Worm (Caenorhabditis elegans): Measurements from ENCODE around the gene spp-28.

spp-28 gene

ce11 chrIII:4190241-4190640, at the start of gene spp-28:
TSS of gene spp-28 (minus strand) at chrIII:4190341.
- TF ChIP-seq unc-62 (GFP tag; optimal IDR thresholded peaks at IDR 0.05), result no peak

DNA sequence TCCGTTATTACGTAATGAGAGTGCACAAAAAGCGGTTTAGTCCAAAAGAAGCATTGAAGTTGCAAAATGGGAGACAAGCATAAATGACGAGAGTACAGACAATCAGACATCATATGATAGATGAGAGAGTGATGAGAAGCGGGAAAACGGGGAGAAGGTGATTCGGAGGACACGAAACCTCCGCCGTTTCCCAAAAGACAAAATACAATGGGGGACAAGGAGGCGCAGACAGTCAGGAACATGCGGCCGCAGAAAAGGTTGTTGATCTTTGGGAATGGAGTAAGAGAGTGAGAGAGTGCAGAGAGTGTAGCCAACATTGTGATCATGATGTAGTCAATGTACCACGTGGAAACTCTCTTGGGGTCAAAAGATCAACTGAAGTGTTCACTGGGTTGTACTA, 47.5 kb upstream of the spp-28 start:
- no peak for TF ChIP-seq unc-62 (GFP tag; optimal IDR thresholded peaks at IDR 0.05)

ce11 chrIII:4236178-4236577, 46.0 kb upstream of the spp-28 start:
- no peak for TF ChIP-seq unc-62 (GFP tag; optimal IDR thresholded peaks at IDR 0.05)

DNA sequence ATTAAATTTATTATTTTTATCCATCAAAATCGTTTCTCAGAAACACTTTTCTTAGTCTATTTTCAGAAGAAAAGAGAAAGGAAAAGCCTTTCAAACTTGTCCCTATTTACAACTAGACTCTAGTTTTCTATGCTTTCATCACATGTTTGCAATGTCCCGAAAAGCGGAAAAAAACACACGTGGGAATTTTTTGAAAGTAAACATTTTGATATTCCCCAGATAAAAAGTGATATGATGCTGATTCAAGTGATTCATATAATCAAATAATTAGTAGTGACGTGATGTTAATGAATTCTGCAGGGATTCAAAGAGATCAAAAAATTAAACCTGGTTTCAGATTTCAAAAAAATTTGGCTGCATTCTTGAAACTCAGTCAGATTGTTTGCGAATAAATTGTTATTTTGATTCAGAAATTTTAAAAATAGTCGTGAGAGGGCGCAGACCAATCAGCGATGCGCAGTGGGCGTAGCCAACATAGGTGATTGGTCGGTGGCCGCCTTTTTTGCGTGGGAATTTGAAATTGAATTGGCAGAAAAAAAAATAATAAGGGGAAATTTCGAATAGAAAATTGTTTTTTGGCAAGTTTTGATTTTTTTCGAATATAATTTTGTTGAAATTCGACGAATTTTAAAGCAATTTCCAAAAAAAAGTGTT, 44.6 kb upstream of the spp-28 start:
- TF ChIP-seq unc-62 (GFP tag; optimal IDR thresholded peaks at IDR 0.05), result no peak

DNA sequence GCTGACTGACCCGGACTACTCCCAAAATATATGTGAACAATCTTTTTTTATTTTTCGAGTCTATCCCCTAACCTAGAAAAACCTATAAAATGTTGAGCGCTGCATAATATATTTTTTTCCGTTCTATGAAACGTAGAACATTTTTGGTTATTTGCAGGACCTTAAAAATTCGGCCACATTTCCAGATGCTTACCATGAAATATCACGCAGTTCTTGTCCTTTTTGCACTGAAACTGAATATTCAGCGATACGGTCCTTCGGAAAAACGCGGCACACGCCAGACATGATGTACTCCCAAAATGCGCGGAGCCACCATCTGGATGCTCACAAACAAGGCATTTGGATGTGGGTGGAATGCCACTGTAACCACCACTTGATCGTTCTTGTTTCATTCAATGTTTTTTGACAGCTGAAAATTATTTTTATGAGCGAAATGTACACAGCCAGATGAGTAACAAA, 42.7 kb upstream of the spp-28 start, which contains the start of gene nhr-20:
nhr-20 (minus strand) TSS at position 409 of the 459 bp plus-strand sequence.
- no peak for TF ChIP-seq unc-62 (GFP tag; optimal IDR thresholded peaks at IDR 0.05)

ce11 chrIII:4231372-4231771, 41.2 kb upstream of the spp-28 start:
- no peak for TF ChIP-seq unc-62 (GFP tag; optimal IDR thresholded peaks at IDR 0.05)

DNA sequence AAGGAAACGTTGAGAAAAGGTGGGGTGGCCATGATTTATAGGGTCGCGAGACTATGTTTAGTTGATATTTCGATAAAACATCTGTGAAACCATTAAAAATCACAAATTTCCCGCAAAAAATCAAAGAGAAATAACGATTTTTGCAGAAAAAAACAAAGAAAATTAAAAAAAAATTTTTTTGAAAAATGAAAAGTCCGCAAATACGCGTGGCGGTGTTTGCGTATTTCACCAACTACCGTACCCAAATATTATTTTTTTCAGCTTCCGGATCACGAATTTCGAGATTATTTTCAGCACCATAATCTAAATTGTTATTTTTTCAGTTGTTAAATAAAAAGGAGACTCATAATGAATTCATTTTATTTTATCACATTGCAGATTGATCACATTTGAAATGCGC, 40.0 kb upstream of the spp-28 start:
- no peak for TF ChIP-seq unc-62 (GFP tag; optimal IDR thresholded peaks at IDR 0.05)

- TF ChIP-seq unc-62 (GFP tag; optimal IDR thresholded peaks at IDR 0.05), result no peak
These were observed 38.7 kb upstream of the spp-28 start, which contains the start of gene F43C1.5 for ce11 chrIII:4228841-4229240. TSS of gene F43C1.5 (plus strand) at chrIII:4229141.

DNA sequence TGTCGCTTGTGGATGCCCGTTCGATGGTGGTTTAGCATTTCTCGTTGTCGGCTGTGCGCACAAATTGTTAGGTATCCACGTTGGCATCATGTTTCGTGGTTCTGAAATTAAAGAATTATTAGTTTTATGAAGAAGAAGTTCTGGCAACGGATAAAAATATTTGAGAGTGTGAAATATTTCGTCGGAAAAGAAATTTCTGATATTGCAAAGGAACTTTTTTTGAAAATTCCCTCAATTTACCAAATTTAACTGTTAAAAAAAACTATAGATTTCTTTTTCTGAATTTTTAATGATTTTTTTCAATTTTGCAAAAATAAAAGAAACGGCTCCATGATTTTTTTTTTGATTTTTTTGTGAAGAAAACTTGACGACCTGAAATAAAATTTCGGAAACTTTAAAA, 37.9 kb upstream of the spp-28 start, which contains the start of gene mpk-1:
mpk-1 (minus strand) TSS at position 101 of the 400 bp plus-strand sequence.
- TF ChIP-seq unc-62 (GFP tag; optimal IDR thresholded peaks at IDR 0.05), result no peak

DNA sequence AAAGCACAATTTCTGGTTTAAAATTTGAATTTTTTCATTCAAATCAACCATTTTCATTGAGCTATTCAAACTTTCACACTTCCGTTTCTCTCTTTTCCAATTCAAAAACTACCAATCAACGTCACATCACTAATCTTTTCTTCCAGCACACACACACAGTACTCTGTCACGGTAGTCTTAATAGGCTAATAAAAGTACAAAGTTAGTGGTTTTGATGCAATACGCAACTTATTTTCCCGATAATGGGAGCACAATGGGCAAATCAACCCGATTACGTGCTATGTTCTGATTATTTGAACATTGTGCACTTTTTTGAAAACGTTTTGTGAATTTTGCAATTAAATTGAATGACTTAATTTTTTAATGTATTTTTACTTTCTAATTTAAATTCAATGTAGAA, 37.2 kb upstream of the spp-28 start:
- no peak for TF ChIP-seq unc-62 (GFP tag; optimal IDR thresholded peaks at IDR 0.05)

ce11 chrIII:4224722-4225121, 34.6 kb upstream of the spp-28 start:
- TF ChIP-seq unc-62 (GFP tag; optimal IDR thresholded peaks at IDR 0.05), result no peak

DNA sequence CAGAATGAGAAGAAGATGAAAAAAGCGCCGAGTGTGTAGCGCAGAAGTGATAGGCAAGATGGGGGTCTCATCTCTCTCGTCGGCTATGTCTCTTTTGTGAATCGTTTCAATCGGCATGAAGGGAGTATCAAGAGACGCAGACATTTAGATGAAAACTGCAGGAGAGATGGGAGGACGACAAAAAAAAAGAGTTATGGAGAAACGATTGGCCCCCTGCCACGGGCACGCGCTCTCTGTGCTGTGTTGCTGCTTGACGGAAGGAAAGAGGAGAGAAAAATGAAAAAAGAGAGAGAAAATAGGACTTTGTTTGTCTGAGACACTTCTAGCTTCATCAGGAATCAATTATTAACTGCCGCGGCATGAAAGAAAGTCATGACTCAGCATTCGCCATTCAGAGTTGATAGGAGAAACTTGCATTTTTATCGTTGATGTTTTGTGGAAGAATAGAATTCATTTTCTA, 33.6 kb upstream of the spp-28 start:
- no peak for TF ChIP-seq unc-62 (GFP tag; optimal IDR thresholded peaks at IDR 0.05)

- no peak for TF ChIP-seq unc-62 (GFP tag; optimal IDR thresholded peaks at IDR 0.05)
These were observed 31.4 kb upstream of the spp-28 start for ce11 chrIII:4221527-4221926.

DNA sequence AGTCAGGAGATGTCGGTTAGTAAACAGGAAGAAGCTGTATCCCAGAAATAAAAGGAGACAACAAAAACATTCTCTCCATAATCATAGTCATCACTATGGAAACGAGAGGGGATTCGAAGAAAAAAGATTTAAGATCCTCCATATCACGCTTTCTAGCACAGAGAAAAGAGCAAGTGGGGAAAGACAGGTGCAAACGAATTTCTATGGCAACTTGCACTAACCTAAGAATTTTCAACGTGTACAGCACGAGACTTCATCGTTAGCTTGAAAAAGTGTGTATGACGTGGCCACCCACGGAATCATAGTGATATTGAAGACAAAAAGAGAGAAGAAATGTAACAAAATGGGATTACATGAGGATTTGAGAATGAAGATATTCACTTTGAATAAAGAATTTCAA, 30.7 kb upstream of the spp-28 start:
- TF ChIP-seq unc-62 (GFP tag; optimal IDR thresholded peaks at IDR 0.05), result no peak

ce11 chrIII:4210661-4211060, 20.5 kb upstream of the spp-28 start:
- no peak for TF ChIP-seq unc-62 (GFP tag; optimal IDR thresholded peaks at IDR 0.05)

- no peak for TF ChIP-seq unc-62 (GFP tag; optimal IDR thresholded peaks at IDR 0.05)
These were observed 19.0 kb upstream of the spp-28 start, which contains the start of gene phlp-2 for ce11 chrIII:4209188-4209587. TSS of gene phlp-2 (plus strand) at chrIII:4209488.

- TF ChIP-seq unc-62 (GFP tag; optimal IDR thresholded peaks at IDR 0.05), result no peak
These were observed 18.1 kb upstream of the spp-28 start for ce11 chrIII:4208210-4208609.

Data from whole organism, dauer.